Worm (Caenorhabditis elegans) whole organism, L4 larva: Measurements from ENCODE around the gene clhm-1.

Experiments
- D1046.2 ChIP-seq: fragments of 200-800 bp; sonication (Bioruptor generic); IDR thresholded peaks from 2 replicates; pipeline ENCODE4 v1.3.6; 2022; ENCODE audit warnings: missing genetic modification characterization, missing compliant biosample characterization
- F44E2.7 ChIP-seq: fragments of 200-800 bp; sonication (Bioruptor generic); IDR thresholded peaks from 2 replicates; pipeline ENCODE4 v2.1.2; 2022; ENCODE audit warnings: missing genetic modification characterization, missing compliant biosample characterization
- F49E8.2 ChIP-seq: sonication (generic microtip); optimal IDR thresholded peaks from 2 replicates; lab custom pipeline; 2016; ENCODE audit warnings: missing compliant biosample characterization, mild to moderate bottlenecking, missing genetic modification characterization, borderline replicate concordance
- T20F7.1 ChIP-seq: fragments of 200-800 bp; sonication (Bioruptor generic); optimal IDR thresholded peaks from 2 replicates; lab custom pipeline; 2018; ENCODE audit warnings: mild to moderate bottlenecking, missing genetic modification characterization, missing compliant biosample characterization
- T26A8.4 ChIP-seq: fragments of 200-800 bp; sonication (Bioruptor generic); IDR thresholded peaks from 2 replicates; pipeline ENCODE4 v1.3.6; 2022; ENCODE audit warnings: missing genetic modification characterization, missing compliant biosample characterization
- Y48G9A.11 ChIP-seq: fragments of 200-800 bp; sonication (Bioruptor generic); IDR thresholded peaks from 2 replicates; pipeline ENCODE4 v1.3.6; 2022; ENCODE audit warnings: missing genetic modification reagents, missing genetic modification characterization, missing compliant biosample characterization
- Y75B8A.6 ChIP-seq: fragments of 200-800 bp; sonication (Bioruptor generic); IDR thresholded peaks from 2 replicates; pipeline ENCODE4 v1.3.6; 2022; ENCODE audit warnings: missing genetic modification reagents, missing genetic modification characterization, missing compliant biosample characterization
- ZK546.5 ChIP-seq, 2 experiments: sonication (generic microtip); optimal IDR thresholded peaks; 2 replicates each; lab custom pipeline; 2017; ENCODE audit warnings: missing biosample characterization in 2 of 2, missing genetic modification characterization in 2 of 2
- ama-1 ChIP-seq: fragments of 150-350 bp; optimal IDR thresholded peaks from 2 replicates; lab custom pipeline; 2014; ENCODE audit warnings: inconsistent platforms, mixed read lengths
- attf-4 ChIP-seq: sonication (generic microtip); optimal IDR thresholded peaks from 3 replicates; lab custom pipeline; 2017; ENCODE audit warnings: missing biosample characterization, missing genetic modification characterization
- ceh-44 ChIP-seq: fragments of 200-800 bp; sonication (Bioruptor generic); IDR thresholded peaks from 2 replicates; pipeline ENCODE4 v1.3.6; 2022; ENCODE audit warnings: missing genetic modification reagents, missing genetic modification characterization, missing compliant biosample characterization
- cey-2 ChIP-seq: sonication (generic microtip); optimal IDR thresholded peaks from 3 replicates; lab custom pipeline; 2017; ENCODE audit warnings: missing genetic modification characterization, mild to moderate bottlenecking, missing compliant biosample characterization, antibody characterized with exemption, borderline replicate concordance; ENCODE audit not compliant: insufficient read depth
- daf-12 ChIP-seq: fragments of 150-350 bp; optimal IDR thresholded peaks from 2 replicates; lab custom pipeline; 2014; ENCODE audit warnings: missing biosample characterization, missing genetic modification reagents, missing genetic modification characterization
- daf-16 ChIP-seq, 3 experiments: sonication (generic microtip); optimal IDR thresholded peaks; 2 replicates each; lab custom pipeline; 2016 to 2017; ENCODE audit warnings: missing genetic modification characterization in 3 of 3, missing genetic modification reagents in 3 of 3, mild to moderate bottlenecking in 2 of 3, missing compliant biosample characterization in 2 of 3, missing biosample characterization in 1 of 3, moderate library complexity in 1 of 3
- daf-8 ChIP-seq: fragments of 200-800 bp; sonication (Bioruptor generic); IDR thresholded peaks from 2 replicates; pipeline ENCODE4 v1.3.6; 2022; ENCODE audit warnings: missing genetic modification characterization, missing compliant biosample characterization
- dmd-8 ChIP-seq: fragments of 200-800 bp; sonication (Bioruptor generic); IDR thresholded peaks from 2 replicates; pipeline ENCODE4 v1.3.6; 2022; ENCODE audit warnings: missing genetic modification characterization, missing compliant biosample characterization
- dmd-9 ChIP-seq: fragments of 200-800 bp; sonication (Bioruptor generic); IDR thresholded peaks from 2 replicates; pipeline ENCODE4 v1.3.6; 2022; ENCODE audit warnings: missing genetic modification reagents, missing genetic modification characterization, missing compliant biosample characterization
- dpl-1 ChIP-seq: fragments of 150-350 bp; optimal IDR thresholded peaks from 2 replicates; lab custom pipeline; 2014; ENCODE audit warnings: missing biosample characterization, missing genetic modification reagents, missing genetic modification characterization
- duxl-1 ChIP-seq: sonication (generic microtip); optimal IDR thresholded peaks from 2 replicates; lab custom pipeline; 2016; ENCODE audit warnings: mild to moderate bottlenecking, missing genetic modification characterization, moderate library complexity, missing compliant biosample characterization; ENCODE audit not compliant: poor library complexity
- dve-1 ChIP-seq: sonication (generic microtip); optimal IDR thresholded peaks from 2 replicates; lab custom pipeline; 2017; ENCODE audit warnings: antibody characterized with exemption, mild to moderate bottlenecking, missing genetic modification characterization, missing compliant biosample characterization; ENCODE audit not compliant: insufficient read depth
- fkh-10 ChIP-seq: fragments of 150-350 bp; optimal IDR thresholded peaks from 2 replicates; lab custom pipeline; 2014; ENCODE audit warnings: missing biosample characterization, missing genetic modification reagents, missing genetic modification characterization
- gei-8 ChIP-seq: fragments of 200-800 bp; sonication (Bioruptor generic); optimal IDR thresholded peaks from 2 replicates; lab custom pipeline; 2018; ENCODE audit warnings: mild to moderate bottlenecking, missing genetic modification characterization, missing compliant biosample characterization
- hlh-11 ChIP-seq: fragments of 200-800 bp; sonication (Bioruptor generic); optimal IDR thresholded peaks from 2 replicates; lab custom pipeline; 2018; ENCODE audit warnings: mild to moderate bottlenecking, missing genetic modification characterization, missing compliant biosample characterization
- hlh-30 ChIP-seq: sonication (generic microtip); optimal IDR thresholded peaks from 2 replicates; lab custom pipeline; 2017; ENCODE audit warnings: antibody characterized with exemption, mild to moderate bottlenecking, missing genetic modification characterization, missing compliant biosample characterization; ENCODE audit not compliant: insufficient read depth
- lim-7 ChIP-seq: fragments of 200-800 bp; sonication (Bioruptor generic); IDR thresholded peaks from 2 replicates; pipeline ENCODE4 v1.3.6; 2022; ENCODE audit warnings: missing genetic modification characterization, missing compliant biosample characterization
- lin-1 ChIP-seq: fragments of 200-800 bp; sonication (Bioruptor generic); IDR thresholded peaks from 2 replicates; pipeline ENCODE4 v1.3.6; 2022; ENCODE audit warnings: missing genetic modification reagents, missing genetic modification characterization, missing compliant biosample characterization
- lin-13 ChIP-seq: fragments of 150-350 bp; optimal IDR thresholded peaks from 2 replicates; lab custom pipeline; 2014; ENCODE audit warnings: missing biosample characterization, missing genetic modification reagents, missing genetic modification characterization
- lin-15B ChIP-seq: fragments of 150-350 bp; sonication (generic microtip); optimal IDR thresholded peaks from 3 replicates; lab custom pipeline; 2014; ENCODE audit warnings: missing biosample characterization, missing genetic modification characterization
- lir-3 ChIP-seq: sonication (generic microtip); optimal IDR thresholded peaks from 2 replicates; lab custom pipeline; 2016; ENCODE audit warnings: mild to moderate bottlenecking, missing genetic modification characterization, missing compliant biosample characterization
- lsy-2 ChIP-seq, 2 experiments: fragments of 150-350 bp in 1 of 2; sonication (generic microtip) in 1 of 2; optimal IDR thresholded peaks; 2 replicates each; lab custom pipeline; 2014 to 2017; ENCODE audit warnings: missing biosample characterization in 2 of 2, missing genetic modification characterization in 2 of 2
- madf-5 ChIP-seq, 2 experiments: fragments of 200-800 bp; sonication (Bioruptor generic); IDR thresholded peaks; 2 replicates each; pipeline ENCODE4 v1.3.6; 2022; ENCODE audit warnings: missing compliant biosample characterization in 2 of 2, missing genetic modification characterization in 2 of 2
- mxl-2 ChIP-seq: fragments of 200-800 bp; sonication (Bioruptor generic); conservative IDR thresholded peaks from 2 replicates; pipeline ENCODE4 v1.3.6; 2022; ENCODE audit warnings: missing genetic modification reagents, missing genetic modification characterization, missing compliant biosample characterization
- mxl-3 ChIP-seq: fragments of 200-800 bp; sonication (Bioruptor generic); optimal IDR thresholded peaks from 2 replicates; lab custom pipeline; 2018; ENCODE audit warnings: mild to moderate bottlenecking, missing genetic modification characterization, missing compliant biosample characterization
- nhr-11 ChIP-seq: fragments of 150-350 bp; optimal IDR thresholded peaks from 2 replicates; lab custom pipeline; 2014; ENCODE audit warnings: missing biosample characterization, missing genetic modification characterization
- nhr-237 ChIP-seq: sonication (generic microtip); optimal IDR thresholded peaks from 2 replicates; lab custom pipeline; 2017; ENCODE audit warnings: missing biosample characterization, missing genetic modification characterization
- nhr-25 ChIP-seq: sonication (generic microtip); optimal IDR thresholded peaks from 2 replicates; lab custom pipeline; 2017; ENCODE audit warnings: missing genetic modification characterization, mild to moderate bottlenecking, missing compliant biosample characterization, antibody characterized with exemption, moderate library complexity, borderline replicate concordance; ENCODE audit not compliant: insufficient read depth
- nhr-48 ChIP-seq: sonication (generic microtip); optimal IDR thresholded peaks from 2 replicates; lab custom pipeline; 2016; ENCODE audit warnings: mild to moderate bottlenecking, missing genetic modification characterization, missing compliant biosample characterization
- nhr-77 ChIP-seq: fragments of 150-350 bp; optimal IDR thresholded peaks from 2 replicates; lab custom pipeline; 2014; ENCODE audit warnings: missing biosample characterization, missing genetic modification characterization
- pha-4 ChIP-seq, 2 experiments: fragments of 150-350 bp in 1 of 2; fragments of 200-800 bp in 1 of 2; sonication (Bioruptor generic) in 1 of 2; IDR thresholded peaks in 1 of 2; optimal IDR thresholded peaks in 1 of 2; 2 replicates each; pipeline versions ENCODE4 v1.3.6 to Lab custom; 2014 to 2022; ENCODE audit warnings: missing genetic modification characterization in 2 of 2, missing genetic modification reagents in 2 of 2, missing biosample characterization in 1 of 2, missing compliant biosample characterization in 1 of 2
- pqm-1 ChIP-seq: sonication (generic microtip); optimal IDR thresholded peaks from 2 replicates; lab custom pipeline; 2017; ENCODE audit warnings: missing biosample characterization, missing genetic modification characterization
- set-16 ChIP-seq: fragments of 200-800 bp; sonication (Bioruptor generic); IDR thresholded peaks from 2 replicates; pipeline ENCODE4 v1.3.6; 2022; ENCODE audit warnings: missing genetic modification reagents, missing genetic modification characterization, missing compliant biosample characterization
- snpc-1.2 ChIP-seq: fragments of 200-800 bp; sonication (Bioruptor generic); IDR thresholded peaks from 2 replicates; pipeline ENCODE4 v1.3.6; 2022; ENCODE audit warnings: missing genetic modification reagents, missing genetic modification characterization, missing compliant biosample characterization
- spr-1 ChIP-seq: sonication (generic microtip); optimal IDR thresholded peaks from 2 replicates; lab custom pipeline; 2016; ENCODE audit warnings: mild to moderate bottlenecking, missing genetic modification characterization, missing compliant biosample characterization
- tra-1 ChIP-seq: fragments of 200-800 bp; sonication (Bioruptor generic); IDR thresholded peaks from 2 replicates; pipeline ENCODE4 v1.3.6; 2022; ENCODE audit warnings: missing genetic modification reagents, missing genetic modification characterization, missing compliant biosample characterization
- vab-7 ChIP-seq: fragments of 200-800 bp; sonication (Bioruptor generic); IDR thresholded peaks from 2 replicates; pipeline ENCODE4 v1.3.6; 2022; ENCODE audit warnings: missing genetic modification reagents, missing genetic modification characterization, missing compliant biosample characterization
- zag-1 ChIP-seq: fragments of 150-350 bp; optimal IDR thresholded peaks from 2 replicates; lab custom pipeline; 2014; ENCODE audit warnings: missing biosample characterization, missing genetic modification characterization
- zfp-2 ChIP-seq: sonication (generic microtip); optimal IDR thresholded peaks from 2 replicates; lab custom pipeline; 2016; ENCODE audit warnings: mild to moderate bottlenecking, missing genetic modification characterization, missing compliant biosample characterization
- zfp-3 ChIP-seq: fragments of 200-800 bp; sonication (Bioruptor generic); conservative IDR thresholded peaks from 2 replicates; pipeline ENCODE4 v1.3.6; 2022; ENCODE audit warnings: missing genetic modification reagents, missing genetic modification characterization, missing compliant biosample characterization
- zip-2 ChIP-seq: fragments of 150-350 bp; optimal IDR thresholded peaks from 2 replicates; lab custom pipeline; 2014; ENCODE audit warnings: missing biosample characterization, missing genetic modification characterization
- ztf-7 ChIP-seq: fragments of 150-350 bp; optimal IDR thresholded peaks from 2 replicates; lab custom pipeline; 2014; ENCODE audit warnings: missing biosample characterization, missing genetic modification characterization

Gene clhm-1

ce11 chrII:6913309-6913708 is 42.5 kb upstream of the clhm-1 start, which contains the start of gene cyn-10 (continued):
- TF ChIP-seq duxl-1, result peak; percentile 66
- TF ChIP-seq dmd-9, result peak; percentile 95
- no peak for TF ChIP-seq snpc-1.2 (GFP tag; lab: Robert Waterston, UW)
- no peak for TF ChIP-seq daf-16 (GFP tag; optimal IDR thresholded peaks at IDR 0.05; lab: Kevin White, UChicago)
- no peak for TF ChIP-seq daf-16 (tag; optimal IDR thresholded peaks at IDR 0.05; lab: Kevin White, UChicago)
- no peak for TF ChIP-seq ama-1 (lab: Kevin White, UChicago)
- TF ChIP-seq nhr-11 (tag; lab: Kevin White, UChicago), result no peak
- TF ChIP-seq gei-8, result no peak
- TF ChIP-seq ztf-7 (tag; lab: Kevin White, UChicago), result peak; percentile 18
- peak; percentile 81 for TF ChIP-seq Y48G9A.11 (GFP tag; lab: Robert Waterston, UW)
- no peak for TF ChIP-seq lim-7
- TF ChIP-seq T26A8.4 (GFP tag; lab: Robert Waterston, UW), result peak; percentile 77; the same call in 1 of the 2 replicates
- no peak for TF ChIP-seq zfp-2 (tag; lab: Kevin White, UChicago)
- TF ChIP-seq nhr-25 (tag; lab: Kevin White, UChicago), result no peak
- TF ChIP-seq dpl-1, result peak; percentile 98
- TF ChIP-seq tra-1 (GFP tag; lab: Robert Waterston, UW), result peak; percentile 81
- TF ChIP-seq nhr-77 (tag; lab: Kevin White, UChicago), result no peak
- peak in 1 of 2 experiments; percentile 82 for TF ChIP-seq lsy-2 (tag; optimal IDR thresholded peaks at IDR 0.05; lab: Kevin White, UChicago)
- TF ChIP-seq lin-13 (GFP tag; lab: Kevin White, UChicago), result no peak
- TF ChIP-seq cey-2 (tag; lab: Kevin White, UChicago), result no peak
- peak; percentile 49 for TF ChIP-seq dve-1 (tag; lab: Kevin White, UChicago)
- TF ChIP-seq fkh-10 (GFP tag; lab: Kevin White, UChicago), result no peak
- TF ChIP-seq lin-1, result no peak
- peak; percentile 76; the same call in 1 of the 2 replicates for TF ChIP-seq zfp-3 (GFP tag; lab: Robert Waterston, UW)
- TF ChIP-seq hlh-30 (tag; lab: Kevin White, UChicago), result peak; percentile 57
- TF ChIP-seq Y75B8A.6 (GFP tag; lab: Robert Waterston, UW), result no peak
- TF ChIP-seq F44E2.7, result no peak
- no peak for TF ChIP-seq attf-4 (tag; lab: Kevin White, UChicago)
- TF ChIP-seq madf-5 (GFP tag; IDR thresholded peaks at IDR 0.05; lab: Robert Waterston, UW), result no peak; a peak in 1 of 4 replicates
- peak; percentile 6 for TF ChIP-seq F49E8.2 (tag; lab: Kevin White, UChicago)
- no peak for TF ChIP-seq spr-1 (tag; lab: Kevin White, UChicago)
- no peak for TF ChIP-seq daf-12 (tag; lab: Kevin White, UChicago)
- no peak for TF ChIP-seq zag-1 (tag; lab: Kevin White, UChicago)
- no peak for TF ChIP-seq ZK546.5 (tag; optimal IDR thresholded peaks at IDR 0.05; lab: Kevin White, UChicago)
- TF ChIP-seq hlh-11 (tag; lab: Kevin White, UChicago), result peak; percentile 39
- peak; percentile 11 for TF ChIP-seq nhr-48 (tag; lab: Kevin White, UChicago)
- no peak for TF ChIP-seq pha-4 (GFP tag; IDR thresholded peaks at IDR 0.05; lab: Robert Waterston, UW)
- peak; percentile 21 for TF ChIP-seq pha-4 (tag; optimal IDR thresholded peaks at IDR 0.05; lab: Kevin White, UChicago)
- peak; percentile 61 for TF ChIP-seq T20F7.1 (GFP tag; lab: Kevin White, UChicago)
- TF ChIP-seq daf-8 (GFP tag; lab: Robert Waterston, UW), result no peak
- TF ChIP-seq lir-3 (tag; lab: Kevin White, UChicago), result no peak
- no peak for TF ChIP-seq dmd-8 (GFP tag; lab: Robert Waterston, UW)
- TF ChIP-seq set-16 (GFP tag; lab: Robert Waterston, UW), result no peak
- TF ChIP-seq mxl-2, result no peak
- TF ChIP-seq pqm-1 (tag; lab: Kevin White, UChicago), result no peak
- no peak for TF ChIP-seq nhr-237 (tag; lab: Kevin White, UChicago)
- TF ChIP-seq lin-15B (tag; lab: Kevin White, UChicago), result no peak
- TF ChIP-seq vab-7, result no peak; the same call in 1 of the 2 replicates
- TF ChIP-seq D1046.2 (GFP tag; lab: Robert Waterston, UW), result no peak; the same call in 1 of the 2 replicates
- no peak for TF ChIP-seq ceh-44
- TF ChIP-seq mxl-3 (GFP tag; lab: Kevin White, UChicago), result no peak
- TF ChIP-seq zip-2 (tag; lab: Kevin White, UChicago), result no peak
